Fruit fly (Drosophila melanogaster) whole organism, embryonic: ENCODE measurements around the gene DZIP1.

Source experiments
- CG17802 ChIP-seq: fragments of 200-800 bp; sonication (Bioruptor generic); optimal IDR thresholded peaks from 2 replicates; lab custom pipeline; 2018; ENCODE audit warnings: missing biosample characterization, mild to moderate bottlenecking, missing genetic modification characterization, moderate library complexity
- CG3065 ChIP-seq: fragments of 200-800 bp; sonication (Bioruptor generic); optimal IDR thresholded peaks from 2 replicates; lab custom pipeline; 2016; ENCODE audit warnings: missing biosample characterization, missing genetic modification characterization
- CG31365 ChIP-seq: fragments of 200-800 bp; sonication (Bioruptor generic); optimal IDR thresholded peaks from 2 replicates; lab custom pipeline; 2018; ENCODE audit warnings: missing biosample characterization, mild to moderate bottlenecking, missing genetic modification characterization
- CG4424 ChIP-seq: fragments of 200-800 bp; sonication (Bioruptor generic); optimal IDR thresholded peaks from 3 replicates; lab custom pipeline; 2016; ENCODE audit warnings: missing biosample characterization, missing genetic modification characterization
- CG7928 ChIP-seq: fragments of 200-800 bp; sonication (Bioruptor generic); optimal IDR thresholded peaks from 2 replicates; lab custom pipeline; 2017; ENCODE audit warnings: missing biosample characterization, mild to moderate bottlenecking, missing genetic modification characterization
- CG8359 ChIP-seq: fragments of 200-800 bp; sonication (Bioruptor generic); optimal IDR thresholded peaks from 2 replicates; lab custom pipeline; 2017; ENCODE audit warnings: missing biosample characterization, mild to moderate bottlenecking, missing genetic modification characterization, borderline replicate concordance
- D ChIP-seq, 2 experiments: fragments of 200-800 bp in 1 of 2; fragments of >200 bp in 1 of 2; sonication (Bioruptor generic) in 1 of 2; optimal IDR thresholded peaks; 2 replicates in 1 of 2; 3 replicates in 1 of 2; lab custom pipeline; 2017; ENCODE audit warnings: mild to moderate bottlenecking in 1 of 2, missing biosample characterization in 1 of 2, missing genetic modification characterization in 1 of 2, missing genetic modification reagents in 1 of 2
- aop ChIP-seq: fragments of 200-800 bp; sonication (Bioruptor generic); IDR thresholded peaks from 2 replicates; pipeline ENCODE4 v1.3.6; 2022; ENCODE audit warnings: missing biosample characterization, missing genetic modification characterization
- bab2 ChIP-seq: fragments of 200-800 bp; sonication (Bioruptor generic); optimal IDR thresholded peaks from 2 replicates; lab custom pipeline; 2016; ENCODE audit warnings: missing biosample characterization, missing genetic modification characterization
- eyg ChIP-seq: fragments of 200-800 bp; sonication (Bioruptor generic); optimal IDR thresholded peaks from 3 replicates; lab custom pipeline; 2016; ENCODE audit warnings: missing biosample characterization, missing genetic modification characterization
- hbn ChIP-seq: fragments of 200-800 bp; sonication (Bioruptor generic); IDR thresholded peaks from 2 replicates; pipeline ENCODE4 v1.3.6; 2022; ENCODE audit warnings: missing biosample characterization, missing genetic modification characterization; ENCODE audit not compliant: partially characterized antibody
- pnt ChIP-seq: fragments of 200-800 bp; sonication (Bioruptor generic); optimal IDR thresholded peaks from 3 replicates; lab custom pipeline; 2016; ENCODE audit warnings: missing biosample characterization, missing genetic modification characterization
- ttk ChIP-seq: fragments of 200-800 bp; sonication (Bioruptor generic); IDR thresholded peaks from 2 replicates; pipeline ENCODE4 v2.1.2; 2022; ENCODE audit warnings: missing biosample characterization, missing genetic modification characterization

DNA sequence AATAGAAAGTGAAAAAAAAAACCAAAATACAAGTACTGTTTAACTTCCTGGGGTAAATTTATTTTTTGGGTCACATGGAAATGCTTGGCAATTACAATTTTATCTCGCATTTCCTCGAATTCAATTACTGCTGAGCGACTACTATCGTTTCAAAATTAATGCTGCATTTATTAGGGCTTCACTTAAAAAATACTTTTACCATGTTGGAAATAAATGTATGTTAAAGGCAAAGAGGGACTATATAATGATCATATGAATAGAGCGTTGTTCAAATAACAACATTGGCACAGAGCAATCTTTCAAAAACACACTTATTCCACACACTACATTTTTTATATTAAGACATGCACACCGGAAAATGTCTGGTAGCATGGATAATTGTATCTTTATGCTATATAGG is 46.0 kb upstream of the DZIP1 start, which contains the start of gene CG31128:
- TF ChIP-seq CG3065 (GFP tag; lab: Kevin White, UChicago), result no peak
- no peak for TF ChIP-seq CG7928
- no peak for TF ChIP-seq D (optimal IDR thresholded peaks at IDR 0.05; lab: Kevin White, UChicago)
- no peak for TF ChIP-seq D (GFP tag; optimal IDR thresholded peaks at IDR 0.05; lab: Kevin White, UChicago)
- no peak for TF ChIP-seq CG4424 (GFP tag; lab: Kevin White, UChicago)
- no peak for TF ChIP-seq eyg (GFP tag; lab: Kevin White, UChicago)
- TF ChIP-seq hbn (GFP tag; lab: Robert Waterston, UW), result no peak
- no peak for TF ChIP-seq ttk (GFP tag; lab: Robert Waterston, UW)
- no peak for TF ChIP-seq CG8359 (GFP tag; lab: Kevin White, UChicago)
- TF ChIP-seq bab2 (GFP tag; lab: Kevin White, UChicago), result no peak
- no peak for TF ChIP-seq CG17802
- TF ChIP-seq pnt (GFP tag; lab: Kevin White, UChicago), result no peak
- TF ChIP-seq aop, result no peak
- TF ChIP-seq CG31365, result no peak
